Worm (Caenorhabditis elegans) whole organism, midembryonic: ENCODE measurements around the gene srj-11.

Experiments used
- cog-1 ChIP-seq: sonication (generic microtip); optimal IDR thresholded peaks from 2 replicates; lab custom pipeline; 2016; ENCODE audit warnings: missing genetic modification characterization, missing compliant biosample characterization
- klf-2 ChIP-seq: fragments of 200-800 bp; sonication (Bioruptor generic); conservative IDR thresholded peaks from 2 replicates; pipeline ENCODE4 v1.3.6; 2022; ENCODE audit warnings: missing genetic modification reagents, missing genetic modification characterization, missing compliant biosample characterization
- med-1 ChIP-seq: sonication (generic microtip); optimal IDR thresholded peaks from 2 replicates; lab custom pipeline; 2017; ENCODE audit warnings: missing genetic modification characterization, mild to moderate bottlenecking, missing compliant biosample characterization, antibody characterized with exemption, missing genetic modification reagents; ENCODE audit not compliant: insufficient read depth
- tab-1 ChIP-seq: fragments of 200-800 bp; sonication (Bioruptor generic); IDR thresholded peaks from 2 replicates; pipeline ENCODE4 v1.3.6; 2022; ENCODE audit warnings: missing genetic modification characterization, missing compliant biosample characterization

- no peak for TF ChIP-seq klf-2 (GFP tag; lab: Robert Waterston, UW)
- TF ChIP-seq tab-1 (GFP tag; lab: Robert Waterston, UW): no peak
- TF ChIP-seq med-1: no peak
- no peak for TF ChIP-seq cog-1 (tag; lab: Kevin White, UChicago)
Observed at ce11 chrV:3234887-3235286, 6.3 kb upstream of the srj-11 start, which contains the start of gene K08D9.6.
